Fruit fly (Drosophila melanogaster) whole organism, embryonic: ENCODE results near the gene vito.

Experiments
- Adf1 ChIP-seq: fragments of 200-800 bp; sonication (Bioruptor generic); IDR thresholded peaks from 2 replicates; pipeline ENCODE4 v1.3.6; 2022; ENCODE audit warnings: missing biosample characterization, missing genetic modification characterization
- Asciz ChIP-seq: fragments of 200-800 bp; sonication (Bioruptor generic); optimal IDR thresholded peaks from 2 replicates; lab custom pipeline; 2017; ENCODE audit warnings: missing biosample characterization, mild to moderate bottlenecking, missing genetic modification characterization, missing genetic modification reagents
- CG11085 ChIP-seq: fragments of 200-800 bp; sonication (Bioruptor generic); IDR thresholded peaks from 2 replicates; pipeline ENCODE4 v1.3.6; 2022; ENCODE audit warnings: missing biosample characterization, missing genetic modification characterization
- CG11247 ChIP-seq: fragments of 200-800 bp; sonication (Bioruptor generic); IDR thresholded peaks from 2 replicates; pipeline ENCODE4 v1.3.6; 2022; ENCODE audit warnings: missing biosample characterization, missing genetic modification characterization
- CG12155 ChIP-seq: fragments of 200-800 bp; sonication (Bioruptor generic); optimal IDR thresholded peaks from 3 replicates; lab custom pipeline; 2016; ENCODE audit warnings: missing biosample characterization, missing genetic modification characterization
- CG12942 ChIP-seq: fragments of 200-800 bp; sonication (Bioruptor generic); optimal IDR thresholded peaks from 3 replicates; lab custom pipeline; 2016; ENCODE audit warnings: missing biosample characterization, missing genetic modification characterization
- CG13624 ChIP-seq: fragments of 200-800 bp; sonication (Bioruptor generic); optimal IDR thresholded peaks from 2 replicates; lab custom pipeline; 2016; ENCODE audit warnings: missing biosample characterization, missing genetic modification characterization
- CG4820 ChIP-seq: fragments of 200-800 bp; sonication (Bioruptor generic); optimal IDR thresholded peaks from 3 replicates; lab custom pipeline; 2016; ENCODE audit warnings: missing biosample characterization, missing genetic modification characterization
- CG6689 ChIP-seq: fragments of 200-800 bp; sonication (Bioruptor generic); IDR thresholded peaks from 2 replicates; pipeline ENCODE4 v1.3.6; 2022; ENCODE audit warnings: missing biosample characterization, missing genetic modification characterization
- CG7928 ChIP-seq: fragments of 200-800 bp; sonication (Bioruptor generic); optimal IDR thresholded peaks from 2 replicates; lab custom pipeline; 2017; ENCODE audit warnings: missing biosample characterization, mild to moderate bottlenecking, missing genetic modification characterization
- Dad ChIP-seq: fragments of 200-800 bp; sonication (Bioruptor generic); optimal IDR thresholded peaks from 3 replicates; lab custom pipeline; 2016; ENCODE audit warnings: missing biosample characterization, missing genetic modification characterization
- Dll ChIP-seq: fragments of 200-800 bp; sonication (Bioruptor generic); IDR thresholded peaks from 4 replicates; pipeline ENCODE4 v1.3.6; 2022; ENCODE audit warnings: missing biosample characterization, missing genetic modification characterization; ENCODE audit not compliant: partially characterized antibody
- Doc3 ChIP-seq: fragments of 200-800 bp; sonication (Bioruptor generic); IDR thresholded peaks from 3 replicates; pipeline ENCODE4 v1.3.6; 2022; ENCODE audit warnings: missing biosample characterization, missing genetic modification characterization; ENCODE audit not compliant: partially characterized antibody
- ERR ChIP-seq: fragments of 200-800 bp; sonication (Bioruptor generic); optimal IDR thresholded peaks from 2 replicates; lab custom pipeline; 2016; ENCODE audit warnings: missing biosample characterization, missing genetic modification characterization
- Hand ChIP-seq: fragments of 200-800 bp; sonication (Bioruptor generic); optimal IDR thresholded peaks from 2 replicates; lab custom pipeline; 2017; ENCODE audit warnings: mild to moderate bottlenecking, missing biosample characterization, missing genetic modification reagents, missing genetic modification characterization
- Hey ChIP-seq: fragments of 200-800 bp; sonication (Bioruptor generic); optimal IDR thresholded peaks from 3 replicates; lab custom pipeline; 2018; ENCODE audit warnings: missing biosample characterization, mild to moderate bottlenecking, missing genetic modification characterization
- Med ChIP-seq: fragments of 200-800 bp; sonication (Bioruptor generic); peaks from one replicate; lab custom pipeline; 2016; ENCODE audit warnings: missing biosample characterization, missing genetic modification characterization, mild to moderate bottlenecking, inconsistent platforms, moderate library complexity
- Nf-YA ChIP-seq: fragments of 200-800 bp; sonication (Bioruptor generic); IDR thresholded peaks from 2 replicates; pipeline ENCODE4 v1.3.6; 2022; ENCODE audit warnings: missing biosample characterization, missing genetic modification characterization
- Ravus ChIP-seq: fragments of 200-800 bp; sonication (Bioruptor generic); IDR thresholded peaks from 2 replicates; pipeline ENCODE4 v1.3.6; 2022; ENCODE audit warnings: missing biosample characterization, missing genetic modification characterization
- Scr ChIP-seq: fragments of 200-800 bp; sonication (Bioruptor generic); IDR thresholded peaks from 2 replicates; pipeline ENCODE4 v1.3.6; 2022; ENCODE audit warnings: missing biosample characterization, missing genetic modification characterization; ENCODE audit not compliant: partially characterized antibody
- Sry-β ChIP-seq: fragments of 200-800 bp; sonication (Bioruptor generic); optimal IDR thresholded peaks from 2 replicates; lab custom pipeline; 2018; ENCODE audit warnings: missing biosample characterization, mild to moderate bottlenecking, missing genetic modification characterization, moderate library complexity
- ac ChIP-seq: fragments of 200-800 bp; sonication (Bioruptor generic); optimal IDR thresholded peaks from 3 replicates; lab custom pipeline; 2017; ENCODE audit warnings: missing biosample characterization, mild to moderate bottlenecking, missing genetic modification characterization
- ash1 ChIP-seq: fragments of 200-800 bp; sonication (Bioruptor generic); optimal IDR thresholded peaks from 2 replicates; lab custom pipeline; 2018; ENCODE audit warnings: missing biosample characterization, mild to moderate bottlenecking, missing genetic modification characterization
- az2 ChIP-seq: fragments of 200-800 bp; sonication (Bioruptor generic); optimal IDR thresholded peaks from 3 replicates; lab custom pipeline; 2016; ENCODE audit warnings: missing biosample characterization, missing genetic modification characterization
- bab2 ChIP-seq: fragments of 200-800 bp; sonication (Bioruptor generic); optimal IDR thresholded peaks from 2 replicates; lab custom pipeline; 2016; ENCODE audit warnings: missing biosample characterization, missing genetic modification characterization
- bcd ChIP-seq: fragments of 200-800 bp; sonication (Bioruptor generic); optimal IDR thresholded peaks from 2 replicates; lab custom pipeline; 2017; ENCODE audit warnings: missing biosample characterization, mild to moderate bottlenecking, missing genetic modification characterization
- ci ChIP-seq: fragments of 200-800 bp; sonication (Bioruptor generic); IDR thresholded peaks from 3 replicates; pipeline ENCODE4 v1.3.6; 2022; ENCODE audit warnings: missing biosample characterization, missing genetic modification characterization
- corto ChIP-seq: fragments of 200-800 bp; sonication (Bioruptor generic); optimal IDR thresholded peaks from 2 replicates; lab custom pipeline; 2016; ENCODE audit warnings: missing biosample characterization, mild to moderate bottlenecking, missing genetic modification characterization, moderate library complexity
- en ChIP-seq: fragments of 200-800 bp; sonication (Bioruptor generic); optimal IDR thresholded peaks from 2 replicates; lab custom pipeline; 2016; ENCODE audit warnings: missing biosample characterization, missing genetic modification characterization
- ewg ChIP-seq: fragments of 200-800 bp; sonication (Bioruptor generic); optimal IDR thresholded peaks from 3 replicates; lab custom pipeline; 2017; ENCODE audit warnings: mild to moderate bottlenecking, missing biosample characterization, missing genetic modification reagents, missing genetic modification characterization
- eyg ChIP-seq: fragments of 200-800 bp; sonication (Bioruptor generic); optimal IDR thresholded peaks from 3 replicates; lab custom pipeline; 2016; ENCODE audit warnings: missing biosample characterization, missing genetic modification characterization
- her ChIP-seq: fragments of 200-800 bp; sonication (Bioruptor generic); optimal IDR thresholded peaks from 2 replicates; lab custom pipeline; 2016; ENCODE audit warnings: missing biosample characterization, missing genetic modification characterization
- hth ChIP-seq: fragments of >200 bp; optimal IDR thresholded peaks from 2 replicates; lab custom pipeline; 2017; ENCODE audit warnings: inconsistent platforms
- insv ChIP-seq, 2 experiments: fragments of 200-800 bp; sonication (Bioruptor generic); optimal IDR thresholded peaks; 3 replicates each; lab custom pipeline; 2016 to 2018; ENCODE audit warnings: missing biosample characterization in 2 of 2, missing genetic modification characterization in 2 of 2
- ken ChIP-seq: fragments of 200-800 bp; sonication (Bioruptor generic); IDR thresholded peaks from 3 replicates; pipeline ENCODE4 v1.3.6; 2022; ENCODE audit warnings: missing biosample characterization, missing genetic modification characterization
- lbe ChIP-seq: fragments of 200-800 bp; sonication (Bioruptor generic); optimal IDR thresholded peaks from 2 replicates; lab custom pipeline; 2016; ENCODE audit warnings: missing biosample characterization, mild to moderate bottlenecking, missing genetic modification characterization
- odd ChIP-seq: fragments of 200-800 bp; sonication (Bioruptor generic); optimal IDR thresholded peaks from 2 replicates; lab custom pipeline; 2017; ENCODE audit warnings: missing biosample characterization, mild to moderate bottlenecking, missing genetic modification characterization
- onecut ChIP-seq: fragments of 200-800 bp; sonication (Bioruptor generic); IDR thresholded peaks from 2 replicates; pipeline ENCODE4 v1.3.6; 2022; ENCODE audit warnings: missing biosample characterization, missing genetic modification characterization
- p53 ChIP-seq: fragments of 200-800 bp; sonication (Bioruptor generic); optimal IDR thresholded peaks from 2 replicates; lab custom pipeline; 2016; ENCODE audit warnings: missing biosample characterization, missing genetic modification characterization
- pita ChIP-seq: fragments of 200-800 bp; sonication (Bioruptor generic); optimal IDR thresholded peaks from 2 replicates; lab custom pipeline; 2017; ENCODE audit warnings: missing biosample characterization, mild to moderate bottlenecking, missing genetic modification characterization
- repo ChIP-seq: fragments of 200-800 bp; sonication (Bioruptor generic); optimal IDR thresholded peaks from 2 replicates; lab custom pipeline; 2016; ENCODE audit warnings: missing biosample characterization, missing genetic modification characterization
- row ChIP-seq: fragments of 200-800 bp; sonication (Bioruptor generic); IDR thresholded peaks from 3 replicates; pipeline ENCODE4 v1.3.6; 2022; ENCODE audit warnings: missing biosample characterization, missing genetic modification characterization
- sens-2 ChIP-seq: fragments of 200-800 bp; sonication (Bioruptor generic); IDR thresholded peaks from 2 replicates; pipeline ENCODE4 v1.3.6; 2022; ENCODE audit warnings: missing biosample characterization, missing genetic modification characterization
- slp2 ChIP-seq: fragments of 200-800 bp; sonication (Bioruptor generic); optimal IDR thresholded peaks from 2 replicates; lab custom pipeline; 2016; ENCODE audit warnings: missing biosample characterization, missing genetic modification characterization
- sna ChIP-seq: fragments of 200-800 bp; sonication (Bioruptor generic); IDR thresholded peaks from 2 replicates; pipeline ENCODE4 v1.3.6; 2022; ENCODE audit warnings: missing biosample characterization, missing genetic modification characterization; ENCODE audit not compliant: partially characterized antibody
- so ChIP-seq: fragments of 200-800 bp; sonication (Bioruptor generic); IDR thresholded peaks from 3 replicates; pipeline ENCODE4 v1.3.6; 2022; ENCODE audit warnings: missing biosample characterization, missing genetic modification characterization
- trh ChIP-seq: fragments of 200-800 bp; sonication (Bioruptor generic); optimal IDR thresholded peaks from 2 replicates; lab custom pipeline; 2016; ENCODE audit warnings: missing biosample characterization, missing genetic modification characterization
- tup ChIP-seq: fragments of 200-800 bp; sonication (Bioruptor generic); optimal IDR thresholded peaks from 2 replicates; lab custom pipeline; 2016; ENCODE audit warnings: missing biosample characterization, mild to moderate bottlenecking, missing genetic modification characterization, moderate library complexity
- twi ChIP-seq: fragments of 200-800 bp; optimal IDR thresholded peaks from 2 replicates; lab custom pipeline; 2019; ENCODE audit warnings: missing biosample characterization, mild to moderate bottlenecking, missing genetic modification characterization, moderate library complexity
- zen2 ChIP-seq: fragments of 200-800 bp; sonication (Bioruptor generic); IDR thresholded peaks from 3 replicates; pipeline ENCODE4 v1.3.6; 2022; ENCODE audit warnings: missing biosample characterization, missing genetic modification characterization; ENCODE audit not compliant: partially characterized antibody

vito gene

dm6 chr3L:5768532-5769497 lies 8.3 kb downstream of the vito start, which contains the start of the genes Ppat-Dpck and scny (continued):
- no peak for TF ChIP-seq bcd (GFP tag; lab: Kevin White, UChicago)
- TF ChIP-seq Dll (GFP tag; lab: Robert Waterston, UW), result peak; percentile 98
- TF ChIP-seq pita (GFP tag; lab: Kevin White, UChicago), result no peak
- peak; percentile 63 for TF ChIP-seq Adf1
- TF ChIP-seq CG6689, result no peak
- TF ChIP-seq az2, result no peak
- no peak for TF ChIP-seq ERR
- no peak for TF ChIP-seq trh (GFP tag; lab: Kevin White, UChicago)
- peak; percentile 80; the same call in 2 of the 3 replicates for TF ChIP-seq zen2 (GFP tag; lab: Robert Waterston, UW)
- TF ChIP-seq ewg (GFP tag; lab: Kevin White, UChicago), result no peak
- TF ChIP-seq tup, result no peak
- peak; percentile 28 for TF ChIP-seq Dad (GFP tag; lab: Kevin White, UChicago)
- TF ChIP-seq Ravus (GFP tag; lab: Robert Waterston, UW), result no peak
- 0 out of 2 replicates have a peak, but pooled peaks have one; percentile 30 for TF ChIP-seq CG11247 (GFP tag; lab: Robert Waterston, UW)
- TF ChIP-seq hth (lab: Kevin White, UChicago), result no peak
- TF ChIP-seq ac, result no peak
- TF ChIP-seq CG4820 (GFP tag; lab: Kevin White, UChicago), result no peak
- no peak for TF ChIP-seq her (GFP tag; lab: Kevin White, UChicago)
- TF ChIP-seq ci (GFP tag; lab: Robert Waterston, UW), result no peak
- peak; percentile 77 for TF ChIP-seq row
- TF ChIP-seq so, result 0 out of 3 replicates have a peak, but pooled peaks have one; percentile 54
- TF ChIP-seq lbe (GFP tag; lab: Kevin White, UChicago), result peak; percentile 76
- no peak for TF ChIP-seq en (GFP tag; lab: Kevin White, UChicago)
- no peak for TF ChIP-seq CG12942 (GFP tag; lab: Kevin White, UChicago)
- peak; percentile 18 for TF ChIP-seq CG13624
- TF ChIP-seq odd (GFP tag; lab: Kevin White, UChicago), result no peak
- peak; percentile 0 for TF ChIP-seq Sry-β (GFP tag; lab: Kevin White, UChicago)
- no peak for TF ChIP-seq repo (GFP tag; lab: Kevin White, UChicago)
- no peak for TF ChIP-seq Asciz (GFP tag; lab: Kevin White, UChicago)
- TF ChIP-seq corto (GFP tag; lab: Kevin White, UChicago), result no peak
- peak; percentile 95 for TF ChIP-seq sna (GFP tag; lab: Robert Waterston, UW)
- TF ChIP-seq ash1 (GFP tag; lab: Kevin White, UChicago), result no peak
- TF ChIP-seq p53 (GFP tag; lab: Kevin White, UChicago), result no peak
- TF ChIP-seq Med (GFP tag; lab: Kevin White, UChicago), result peak; percentile 72
- no peak for TF ChIP-seq insv (GFP tag; optimal IDR thresholded peaks at IDR 0.05; lab: Kevin White, UChicago)
- TF ChIP-seq eyg (GFP tag; lab: Kevin White, UChicago), result no peak
- no peak for TF ChIP-seq Hey (tag; lab: Kevin White, UChicago)
- TF ChIP-seq onecut, result no peak
- no peak for TF ChIP-seq CG7928 (GFP tag; lab: Kevin White, UChicago)
- peak; percentile 2 for TF ChIP-seq twi (tag; lab: Kevin White, UChicago)
- TF ChIP-seq CG12155 (GFP tag; lab: Kevin White, UChicago), result peak; percentile 16
- no peak for TF ChIP-seq Nf-YA (GFP tag; lab: Robert Waterston, UW)
- no peak for TF ChIP-seq CG11085 (GFP tag; lab: Robert Waterston, UW)
- TF ChIP-seq Scr (GFP tag; lab: Robert Waterston, UW), result peak; percentile 96
- peak; percentile 96 for TF ChIP-seq Doc3 (GFP tag; lab: Robert Waterston, UW)
- TF ChIP-seq bab2 (GFP tag; lab: Kevin White, UChicago), result no peak
- no peak for TF ChIP-seq slp2 (GFP tag; lab: Kevin White, UChicago)
- TF ChIP-seq sens-2, result no peak
- no peak for TF ChIP-seq Hand (GFP tag; lab: Kevin White, UChicago)
- no peak for TF ChIP-seq ken
